Fruit fly (Drosophila melanogaster) whole organism, wandering third instar larva: ENCODE data around the gene kay.

Experiments
- Abd-B ChIP-seq: fragments of >200 bp; optimal IDR thresholded peaks from 2 replicates; lab custom pipeline; 2017; ENCODE audit warnings: missing biosample characterization, missing genetic modification characterization
- CG32264 ChIP-seq: fragments of 200-800 bp; sonication (Bioruptor generic); optimal IDR thresholded peaks from 2 replicates; lab custom pipeline; 2016; ENCODE audit warnings: missing biosample characterization, missing genetic modification characterization
- CG9705 ChIP-seq: fragments of 200-800 bp; sonication (Bioruptor generic); optimal IDR thresholded peaks from 2 replicates; lab custom pipeline; 2018; ENCODE audit warnings: missing biosample characterization, mild to moderate bottlenecking, missing genetic modification characterization
- CrebA ChIP-seq: fragments of 200-800 bp; sonication (Bioruptor generic); optimal IDR thresholded peaks from 2 replicates; lab custom pipeline; 2016; ENCODE audit warnings: missing biosample characterization, mild to moderate bottlenecking, missing genetic modification characterization, borderline replicate concordance
- Dfd ChIP-seq: fragments of >200 bp; optimal IDR thresholded peaks from 2 replicates; lab custom pipeline; 2017; ENCODE audit warnings: missing biosample characterization, missing genetic modification characterization
- Dif ChIP-seq: fragments of 200-275, 200-300 bp; sonication (Bioruptor generic); optimal IDR thresholded peaks from 2 replicates; lab custom pipeline; 2018; ENCODE audit warnings: missing biosample characterization, missing genetic modification characterization; ENCODE audit not compliant: partially characterized antibody
- GATAd ChIP-seq: sonication (Bioruptor generic); optimal IDR thresholded peaks from 2 replicates; lab custom pipeline; 2016; ENCODE audit warnings: missing biosample characterization, missing genetic modification characterization
- HLH106 ChIP-seq: fragments of 200-800 bp; optimal IDR thresholded peaks from 3 replicates; lab custom pipeline; 2019; ENCODE audit warnings: missing biosample characterization, mild to moderate bottlenecking, missing genetic modification characterization, moderate library complexity
- Hnf4 ChIP-seq: fragments of 200-800 bp; sonication (Bioruptor generic); optimal IDR thresholded peaks from 2 replicates; lab custom pipeline; 2016; ENCODE audit warnings: missing biosample characterization, mild to moderate bottlenecking, missing genetic modification characterization
- Hr78 ChIP-seq: fragments of >200 bp; optimal IDR thresholded peaks from 2 replicates; lab custom pipeline; 2017; ENCODE audit warnings: missing biosample characterization, missing genetic modification characterization
- Hr83 ChIP-seq: fragments of 200-300 bp; sonication (Bioruptor generic); optimal IDR thresholded peaks from 2 replicates; lab custom pipeline; 2016; ENCODE audit warnings: missing biosample characterization, mild to moderate bottlenecking, missing genetic modification characterization, moderate library complexity; ENCODE audit not compliant: poor library complexity, severe bottlenecking
- Jra ChIP-seq: sonication (Bioruptor generic); optimal IDR thresholded peaks from 2 replicates; lab custom pipeline; 2016; ENCODE audit warnings: missing biosample characterization, missing genetic modification characterization
- Myc ChIP-seq: fragments of >200 bp; optimal IDR thresholded peaks from 2 replicates; lab custom pipeline; 2017
- N ChIP-seq: fragments of >200 bp; optimal IDR thresholded peaks from 2 replicates; lab custom pipeline; 2018; ENCODE audit warnings: missing biosample characterization, missing external identifiers, missing genetic modification characterization
- OdsH ChIP-seq: fragments of 200-800 bp; sonication (Bioruptor generic); optimal IDR thresholded peaks from 2 replicates; lab custom pipeline; 2016; ENCODE audit warnings: missing biosample characterization, mild to moderate bottlenecking, missing genetic modification characterization
- Rel ChIP-seq, 2 experiments: fragments of 200-800 bp; sonication (Bioruptor generic) in 1 of 2; optimal IDR thresholded peaks; 2 replicates in 1 of 2; 3 replicates in 1 of 2; lab custom pipeline; 2016 to 2019; ENCODE audit warnings: mild to moderate bottlenecking in 2 of 2, missing biosample characterization in 2 of 2, missing genetic modification characterization in 2 of 2, moderate library complexity in 1 of 2
- Sp1 ChIP-seq: fragments of 200-800 bp; sonication (Bioruptor generic); optimal IDR thresholded peaks from 3 replicates; lab custom pipeline; 2019; ENCODE audit warnings: missing biosample characterization, mild to moderate bottlenecking, missing genetic modification characterization, moderate library complexity
- Vsx2 ChIP-seq: fragments of 200-300, 225-300 bp; sonication (Bioruptor generic); optimal IDR thresholded peaks from 2 replicates; lab custom pipeline; 2018; ENCODE audit warnings: missing biosample characterization, missing genetic modification characterization; ENCODE audit not compliant: partially characterized antibody
- br ChIP-seq: fragments of 200-800 bp; sonication (Bioruptor generic); optimal IDR thresholded peaks from 2 replicates; lab custom pipeline; 2016; ENCODE audit warnings: missing biosample characterization, missing genetic modification characterization
- dl ChIP-seq, 2 experiments: fragments of 175-275, 200-275 bp in 1 of 2; fragments of 200-275 bp in 1 of 2; sonication (Bioruptor generic); optimal IDR thresholded peaks; lab custom pipeline; 2018; ENCODE audit warnings: mild to moderate bottlenecking in 2 of 2, missing biosample characterization in 2 of 2, missing genetic modification characterization in 2 of 2, moderate library complexity in 2 of 2; ENCODE audit not compliant: partially characterized antibody in 2 of 2, insufficient read depth in 1 of 2
- dmrt93B ChIP-seq: fragments of 200-800 bp; sonication (Bioruptor generic); optimal IDR thresholded peaks from 2 replicates; lab custom pipeline; 2018; ENCODE audit warnings: missing biosample characterization, mild to moderate bottlenecking, missing genetic modification characterization
- dsf ChIP-seq: sonication (Bioruptor generic); optimal IDR thresholded peaks from 2 replicates; lab custom pipeline; 2016; ENCODE audit warnings: missing biosample characterization, missing genetic modification characterization, borderline replicate concordance
- foxo ChIP-seq, 2 experiments: fragments of 200-800 bp; sonication (Bioruptor generic); optimal IDR thresholded peaks; 2 replicates in 1 of 2; 3 replicates in 1 of 2; lab custom pipeline; 2016 to 2017; ENCODE audit warnings: missing biosample characterization in 2 of 2, missing genetic modification characterization in 2 of 2
- fru ChIP-seq: fragments of 200-800 bp; sonication (Bioruptor generic); optimal IDR thresholded peaks from 3 replicates; lab custom pipeline; 2016; ENCODE audit warnings: missing biosample characterization, mild to moderate bottlenecking, missing genetic modification characterization
- h ChIP-seq: fragments of 200-800 bp; sonication (Bioruptor generic); optimal IDR thresholded peaks from 3 replicates; lab custom pipeline; 2016; ENCODE audit warnings: missing biosample characterization, mild to moderate bottlenecking, missing genetic modification characterization
- jim ChIP-seq: fragments of 175-275, 200-325 bp; sonication (Bioruptor generic); optimal IDR thresholded peaks from 2 replicates; lab custom pipeline; 2016; ENCODE audit warnings: missing biosample characterization, mild to moderate bottlenecking, missing genetic modification characterization
- lola ChIP-seq: fragments of >200 bp; optimal IDR thresholded peaks from 2 replicates; lab custom pipeline; 2017; ENCODE audit warnings: missing biosample characterization, missing genetic modification characterization
- pan ChIP-seq: fragments of >200 bp; optimal IDR thresholded peaks from 2 replicates; lab custom pipeline; 2017
- psq ChIP-seq: fragments of 200-800 bp; sonication (Bioruptor generic); optimal IDR thresholded peaks from 3 replicates; lab custom pipeline; 2017; ENCODE audit warnings: missing biosample characterization, mild to moderate bottlenecking, missing genetic modification characterization, moderate library complexity
- rgr ChIP-seq: fragments of 200-800 bp; sonication (Bioruptor generic); optimal IDR thresholded peaks from 3 replicates; lab custom pipeline; 2016; ENCODE audit warnings: missing biosample characterization, mild to moderate bottlenecking, missing genetic modification characterization
- sv ChIP-seq: fragments of 200-800 bp; sonication (Bioruptor generic); optimal IDR thresholded peaks from 3 replicates; lab custom pipeline; 2016; ENCODE audit warnings: missing biosample characterization, missing genetic modification characterization
- tai ChIP-seq: sonication (Bioruptor generic); optimal IDR thresholded peaks from 2 replicates; lab custom pipeline; 2016; ENCODE audit warnings: missing biosample characterization, missing genetic modification characterization
- usp ChIP-seq: fragments of >200 bp; optimal IDR thresholded peaks from 2 replicates; lab custom pipeline; 2017; ENCODE audit warnings: missing biosample characterization, missing genetic modification characterization
- woc ChIP-seq: sonication (Bioruptor generic); optimal IDR thresholded peaks from 2 replicates; lab custom pipeline; 2016; ENCODE audit warnings: missing biosample characterization, mild to moderate bottlenecking, missing genetic modification characterization

kay gene

DNA sequence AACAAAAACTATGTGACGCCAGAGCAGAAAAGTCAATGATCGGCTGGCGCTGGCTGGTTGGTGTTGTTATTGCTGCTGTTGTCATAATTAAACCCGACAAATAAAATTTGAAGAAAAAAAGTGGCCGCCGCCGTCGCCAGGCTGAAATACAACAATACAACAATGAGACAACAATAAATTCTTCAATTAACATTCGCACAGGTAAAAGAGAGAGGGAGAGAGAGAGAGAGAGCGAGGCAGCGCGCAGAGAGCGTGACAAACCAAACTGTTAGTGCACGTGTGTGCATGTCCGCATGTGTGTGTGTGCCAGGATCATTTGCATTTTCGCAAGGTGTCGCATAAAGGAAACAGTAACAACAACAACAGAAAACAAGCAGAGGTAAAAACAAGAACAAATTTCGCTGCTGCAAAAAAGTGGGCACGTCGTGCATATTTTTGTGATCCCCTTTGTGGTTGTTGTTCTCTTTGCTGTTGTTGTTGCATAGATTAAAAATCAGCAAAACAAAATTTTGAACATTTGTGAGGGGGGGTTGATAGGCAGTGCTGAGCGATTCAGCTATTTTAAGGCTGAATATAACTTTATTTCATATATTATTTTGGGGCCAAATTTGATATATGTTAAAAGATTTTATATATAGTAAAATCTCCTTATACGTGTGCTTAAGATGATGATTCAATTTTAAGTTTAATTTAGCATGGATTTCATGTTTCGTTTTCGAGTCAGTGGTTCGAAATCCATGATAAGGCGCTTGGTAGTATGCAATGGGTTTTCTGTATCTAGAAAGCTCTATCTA, 1.3 kb upstream of the kay start:
- TF ChIP-seq dl (GFP tag; optimal IDR thresholded peaks at IDR 0.05; lab: Kevin White, UChicago; ENCODE audit: insufficient read depth in 1 of 2, partially characterized antibody in 2 of 2) (peak in 1 of 2 experiments; percentile 19), dmrt93B (GFP tag; lab: Kevin White, UChicago) (no peak), GATAd (GFP tag; lab: Kevin White, UChicago) (no peak), dsf (GFP tag; lab: Kevin White, UChicago) (no peak), Hnf4 (GFP tag; lab: Kevin White, UChicago) (no peak), Abd-B (GFP tag; lab: Kevin White, UChicago) (no peak), usp (GFP tag; lab: Kevin White, UChicago) (no peak), pan (lab: Kevin White, UChicago) (no peak), lola (GFP tag; lab: Kevin White, UChicago) (no peak), br (GFP tag; lab: Kevin White, UChicago) (no peak), N (no peak), Jra (GFP tag; lab: Kevin White, UChicago) (no peak), jim (GFP tag; lab: Kevin White, UChicago) (no peak), Hr78 (GFP tag; lab: Kevin White, UChicago) (no peak), CG9705 (no peak), Rel (GFP tag; optimal IDR thresholded peaks at IDR 0.05; lab: Kevin White, UChicago) (no peak), Rel (tag; optimal IDR thresholded peaks at IDR 0.05; lab: Kevin White, UChicago) (peak; percentile 28), Sp1 (no peak), OdsH (GFP tag; lab: Kevin White, UChicago) (no peak), psq (no peak), Vsx2 (GFP tag; lab: Kevin White, UChicago) (peak; percentile 8), Hr83 (GFP tag; lab: Kevin White, UChicago) (no peak), foxo (GFP tag; optimal IDR thresholded peaks at IDR 0.05; lab: Kevin White, UChicago) (no peak), tai (no peak), rgr (GFP tag; lab: Kevin White, UChicago) (no peak), h (GFP tag; lab: Kevin White, UChicago) (no peak), HLH106 (tag; lab: Kevin White, UChicago) (no peak), fru (no peak), CG32264 (GFP tag; lab: Kevin White, UChicago) (no peak), CrebA (no peak), Dif (GFP tag; lab: Kevin White, UChicago) (peak; percentile 45), Dfd (GFP tag; lab: Kevin White, UChicago) (no peak), Myc (lab: Kevin White, UChicago) (peak; percentile 36), woc (peak; percentile 3)
- TF ChIP-seq, all 38 proteins: peak for 6

dm6 chr3R:29767236-29767635, 1.4 kb downstream of the kay start:
- TF ChIP-seq Dfd (GFP tag; lab: Kevin White, UChicago) (peak; percentile 91), pan (lab: Kevin White, UChicago) (no peak)

- TF ChIP-seq sv (GFP tag; lab: Kevin White, UChicago) (no peak), tai (no peak), Hr83 (GFP tag; lab: Kevin White, UChicago) (no peak), N (no peak), br (GFP tag; lab: Kevin White, UChicago) (no peak), Dif (GFP tag; lab: Kevin White, UChicago) (no peak), Hnf4 (GFP tag; lab: Kevin White, UChicago) (no peak), dl (GFP tag; optimal IDR thresholded peaks at IDR 0.05; lab: Kevin White, UChicago; ENCODE audit: insufficient read depth in 1 of 2, partially characterized antibody in 2 of 2) (no peak), foxo (GFP tag; optimal IDR thresholded peaks at IDR 0.05; lab: Kevin White, UChicago) (no peak), jim (GFP tag; lab: Kevin White, UChicago) (no peak)
- TF ChIP-seq, all 38 proteins: peak for 0
These were observed 5.1 kb downstream of the kay start for dm6 chr3R:29770930-29771329.
